Worm (Caenorhabditis elegans) whole organism, late embryonic: ENCODE data around the gene T08G5.1.

Source experiments
- K09A11.1 ChIP-seq: sonication (generic microtip); optimal IDR thresholded peaks from 2 replicates; lab custom pipeline; 2017; ENCODE audit warnings: antibody characterized with exemption, mild to moderate bottlenecking, missing genetic modification characterization, missing compliant biosample characterization; ENCODE audit not compliant: insufficient read depth
- T23F11.4 ChIP-seq: fragments of 200-800 bp; sonication (Bioruptor generic); optimal IDR thresholded peaks from 2 replicates; lab custom pipeline; 2018; ENCODE audit warnings: mild to moderate bottlenecking, missing genetic modification characterization, missing compliant biosample characterization
- ama-1 ChIP-seq: fragments of 150-350 bp; optimal IDR thresholded peaks from 2 replicates; lab custom pipeline; 2014
- ceh-2 ChIP-seq: sonication (generic microtip); optimal IDR thresholded peaks from 2 replicates; lab custom pipeline; 2016; ENCODE audit warnings: missing genotype, missing genetic modification characterization, missing compliant biosample characterization
- ceh-31 ChIP-seq: sonication (generic microtip); optimal IDR thresholded peaks from 2 replicates; lab custom pipeline; 2016; ENCODE audit warnings: missing genetic modification characterization, missing compliant biosample characterization
- ceh-9 ChIP-seq: sonication (generic microtip); optimal IDR thresholded peaks from 2 replicates; lab custom pipeline; 2016; ENCODE audit warnings: mild to moderate bottlenecking, missing genetic modification characterization, inconsistent platforms, missing compliant biosample characterization
- fkh-10 ChIP-seq: fragments of 150-350 bp; optimal IDR thresholded peaks from 2 replicates; lab custom pipeline; 2014; ENCODE audit warnings: missing biosample characterization, missing genetic modification reagents, missing genetic modification characterization
- gmeb-2 ChIP-seq: sonication (generic microtip); optimal IDR thresholded peaks from 2 replicates; lab custom pipeline; 2016; ENCODE audit warnings: missing genetic modification characterization, inconsistent platforms, missing compliant biosample characterization
- nhr-11 ChIP-seq: fragments of 150-350 bp; optimal IDR thresholded peaks from 2 replicates; lab custom pipeline; 2014; ENCODE audit warnings: missing biosample characterization, missing genetic modification characterization
- pha-2 ChIP-seq: sonication (generic microtip); optimal IDR thresholded peaks from 2 replicates; lab custom pipeline; 2017; ENCODE audit warnings: mild to moderate bottlenecking, missing genetic modification characterization, missing compliant biosample characterization
- pqm-1 ChIP-seq: sonication (generic microtip); optimal IDR thresholded peaks from 2 replicates; lab custom pipeline; 2016; ENCODE audit warnings: missing genetic modification characterization, missing compliant biosample characterization
- sox-2 ChIP-seq: fragments of 200-800 bp; sonication (Bioruptor generic); IDR thresholded peaks from 2 replicates; pipeline ENCODE4 v1.3.6; 2022; ENCODE audit warnings: missing genetic modification reagents, missing genetic modification characterization, missing compliant biosample characterization
- ttx-3 ChIP-seq: sonication (generic microtip); optimal IDR thresholded peaks from 2 replicates; lab custom pipeline; 2016; ENCODE audit warnings: missing genetic modification reagents, missing genetic modification characterization, missing compliant biosample characterization
- unc-86 ChIP-seq: sonication (generic microtip); optimal IDR thresholded peaks from 2 replicates; lab custom pipeline; 2016; ENCODE audit warnings: missing genetic modification characterization, missing compliant biosample characterization

- TF ChIP-seq ceh-9 (tag; lab: Kevin White, UChicago): no peak
- no peak for TF ChIP-seq ceh-31 (tag; lab: Kevin White, UChicago)
- no peak for TF ChIP-seq pqm-1 (tag; lab: Kevin White, UChicago)
- TF ChIP-seq ttx-3 (tag; lab: Kevin White, UChicago): no peak
- no peak for TF ChIP-seq ceh-2 (tag; lab: Kevin White, UChicago)
- TF ChIP-seq pha-2 (tag; lab: Kevin White, UChicago): no peak
- TF ChIP-seq ama-1: no peak
- no peak for TF ChIP-seq sox-2 (GFP tag; lab: Robert Waterston, UW)
- no peak for TF ChIP-seq K09A11.1 (tag; lab: Kevin White, UChicago)
- TF ChIP-seq fkh-10 (GFP tag; lab: Kevin White, UChicago): no peak
- TF ChIP-seq gmeb-2: no peak
- TF ChIP-seq nhr-11 (tag; lab: Kevin White, UChicago): no peak
- TF ChIP-seq T23F11.4: no peak
- TF ChIP-seq unc-86 (tag; lab: Kevin White, UChicago): no peak
Measured at ce11 chrV:14017476-14017875, 1.1 kb upstream of the T08G5.1 start, which contains the start of gene srh-308.
